Worm (Caenorhabditis elegans) whole organism, early embryonic: ENCODE measurements around the gene T26G10.4.
A peak's percentile ranks its signal among the peaks of the same experiment; 100 is the strongest.

Source experiments
- B0310.2 ChIP-seq: sonication (generic microtip); optimal IDR thresholded peaks from 2 replicates; lab custom pipeline; 2016; ENCODE audit warnings: mild to moderate bottlenecking, missing genetic modification characterization, missing compliant biosample characterization
- ama-1 ChIP-seq: fragments of 150-350 bp; optimal IDR thresholded peaks from 2 replicates; lab custom pipeline; 2014
- ets-7 ChIP-seq: sonication (generic microtip); optimal IDR thresholded peaks from 2 replicates; lab custom pipeline; 2016; ENCODE audit warnings: missing genotype, missing genetic modification characterization, missing compliant biosample characterization
- hnd-1 ChIP-seq: sonication (generic microtip); optimal IDR thresholded peaks from 2 replicates; lab custom pipeline; 2016; ENCODE audit warnings: missing genetic modification characterization, missing compliant biosample characterization
- tra-4 ChIP-seq: sonication (generic microtip); optimal IDR thresholded peaks from 2 replicates; lab custom pipeline; 2017; ENCODE audit warnings: missing genetic modification characterization, missing compliant biosample characterization

- TF ChIP-seq B0310.2 (no peak), ets-7 (tag; lab: Kevin White, UChicago) (no peak), ama-1 (lab: Kevin White, UChicago) (peak; percentile 91), tra-4 (no peak), hnd-1 (no peak)
These were observed 42.6 kb downstream of the T26G10.4 start for ce11 chrIII:9462785-9463467.
